Fruit fly (Drosophila melanogaster) whole organism, prepupa: ENCODE results near the gene CG42502.

Experiments used
- CG9139 ChIP-seq: fragments of 200-800 bp; sonication (Bioruptor generic); optimal IDR thresholded peaks from 3 replicates; lab custom pipeline; 2017; ENCODE audit warnings: missing biosample characterization, mild to moderate bottlenecking, missing genetic modification characterization
- ss ChIP-seq, 2 experiments: fragments of 200-800 bp; sonication (Bioruptor generic); optimal IDR thresholded peaks; 2 replicates in 1 of 2; 3 replicates in 1 of 2; lab custom pipeline; 2017 to 2018; ENCODE audit warnings: mild to moderate bottlenecking in 2 of 2, missing biosample characterization in 2 of 2, missing genetic modification characterization in 2 of 2, moderate library complexity in 1 of 2

dm6 chr2L:18818397-18818796 lies 7.3 kb upstream of the CG42502 start:
- TF ChIP-seq CG9139 (GFP tag; lab: Kevin White, UChicago) (no peak), ss (GFP tag; optimal IDR thresholded peaks at IDR 0.05; lab: Kevin White, UChicago) (no peak)
